Fruit fly (Drosophila melanogaster): ENCODE data around the gene RpS21.

Gene RpS21

dm6 chr2L:2884683-2885502, 29.0 kb downstream of the RpS21 start (continued):
- TF ChIP-seq CG34422 (GFP tag; IDR thresholded peaks at IDR 0.05) (peak; percentile 89; the same call in 2 of the 3 replicates), Hr3 (GFP tag; optimal IDR thresholded peaks at IDR 0.05) (no peak), Fer1 (GFP tag; optimal IDR thresholded peaks at IDR 0.05) (peak; percentile 63), Max (GFP tag; optimal IDR thresholded peaks at IDR 0.05) (no peak), cg (GFP tag; optimal IDR thresholded peaks at IDR 0.05) (peak; percentile 69), Rx (GFP tag; IDR thresholded peaks at IDR 0.05) (no peak), pb (GFP tag; optimal IDR thresholded peaks at IDR 0.05) (peak; percentile 5), tin (GFP tag; optimal IDR thresholded peaks at IDR 0.05) (peak; percentile 10), stwl (tag; optimal IDR thresholded peaks at IDR 0.05) (peak; percentile 80), MBD-R2 (GFP tag; IDR thresholded peaks at IDR 0.05) (peak; percentile 74), grn (GFP tag; optimal IDR thresholded peaks at IDR 0.05) (no peak), Oli (tag; optimal IDR thresholded peaks at IDR 0.05) (no peak), CG10366 (GFP tag; IDR thresholded peaks at IDR 0.05) (peak; percentile 16; the same call in 1 of the 2 replicates), CG30431 (GFP tag; optimal IDR thresholded peaks at IDR 0.05) (no peak), cad (GFP tag; optimal IDR thresholded peaks at IDR 0.05) (no peak), CG13424 (tag; optimal IDR thresholded peaks at IDR 0.05) (peak; percentile 52), CG17328 (GFP tag; IDR thresholded peaks at IDR 0.05) (peak; percentile 28; the same call in 1 of the 2 replicates), ssp (GFP tag; IDR thresholded peaks at IDR 0.05) (peak; percentile 13; the same call in 1 of the 2 replicates), Dip3 (GFP tag; optimal IDR thresholded peaks at IDR 0.05) (no peak), ham (GFP tag; IDR thresholded peaks at IDR 0.05) (peak; percentile 40; the same call in 1 of the 2 replicates), CG6175 (GFP tag; IDR thresholded peaks at IDR 0.05) (peak; percentile 55; the same call in 1 of the 3 replicates), lmd (GFP tag; IDR thresholded peaks at IDR 0.05) (peak; percentile 36; the same call in 1 of the 2 replicates), Neu2 (GFP tag; optimal IDR thresholded peaks at IDR 0.05; ENCODE audit: borderline replicate concordance) (no peak), row (GFP tag; IDR thresholded peaks at IDR 0.05) (peak; percentile 78), MTF-1 (GFP tag; optimal IDR thresholded peaks at IDR 0.05; ENCODE audit: borderline replicate concordance) (peak; percentile 75), CG7987 (GFP tag; optimal IDR thresholded peaks at IDR 0.05) (peak; percentile 83), dimm (GFP tag; IDR thresholded peaks at IDR 0.05) (no peak), CG8089 (GFP tag; optimal IDR thresholded peaks at IDR 0.05) (no peak), croc (GFP tag; conservative IDR thresholded peaks at IDR 0.05) (no peak), Ptx1 (GFP tag; IDR thresholded peaks at IDR 0.05) (0 out of 2 replicates have a peak, but pooled peaks have one; percentile 11), CG10321 (GFP tag; IDR thresholded peaks at IDR 0.05) (no peak), ab (GFP tag; optimal IDR thresholded peaks at IDR 0.05) (no peak), Aef1 (GFP tag; IDR thresholded peaks at IDR 0.05) (0 out of 3 replicates have a peak, but pooled peaks have one; percentile 19), sc (optimal IDR thresholded peaks at IDR 0.05) (no peak), sc (GFP tag; optimal IDR thresholded peaks at IDR 0.05) (peak; percentile 2), CG7357 (GFP tag; IDR thresholded peaks at IDR 0.05) (no peak), CG18011 (GFP tag; optimal IDR thresholded peaks at IDR 0.05) (no peak), Eip74EF (GFP tag; optimal IDR thresholded peaks at IDR 0.05) (peak in 1 of 2 experiments; percentile 85), tio (GFP tag; optimal IDR thresholded peaks at IDR 0.05) (no peak), pan (optimal IDR thresholded peaks at IDR 0.05) (no peak), pan (GFP tag; optimal IDR thresholded peaks at IDR 0.05 in 1 of 2, IDR thresholded peaks at IDR 0.05 in 1 of 2) (peak in 1 of 2 experiments; percentile 59), Opbp (GFP tag; IDR thresholded peaks at IDR 0.05; ENCODE audit: partially characterized antibody) (peak; percentile 71), bbx (GFP tag; IDR thresholded peaks at IDR 0.05; ENCODE audit: partially characterized antibody) (peak; percentile 70; the same call in 1 of the 2 replicates), CG4707 (GFP tag; optimal IDR thresholded peaks at IDR 0.05) (no peak), fd3F (GFP tag; optimal IDR thresholded peaks at IDR 0.05) (no peak), emc (GFP tag; optimal IDR thresholded peaks at IDR 0.05) (peak; percentile 19), BEAF-32 (GFP tag; optimal IDR thresholded peaks at IDR 0.05) (no peak), CG10979 (tag; optimal IDR thresholded peaks at IDR 0.05) (no peak), sens-2 (GFP tag; IDR thresholded peaks at IDR 0.05) (no peak)

Measured in whole organism, embryonic.